Worm (Caenorhabditis elegans) whole organism, L4 larva: ENCODE data around the gene abu-5.

ENCODE experiments used
- T26A8.4 ChIP-seq: fragments of 200-800 bp; sonication (Bioruptor generic); IDR thresholded peaks from 2 replicates; pipeline ENCODE4 v1.3.6; 2022; ENCODE audit warnings: missing genetic modification characterization, missing compliant biosample characterization
- ces-1 ChIP-seq: fragments of 150-350 bp; sonication (generic microtip); optimal IDR thresholded peaks from 4 replicates; lab custom pipeline; 2014; ENCODE audit warnings: missing biosample characterization, missing genetic modification reagents, missing genetic modification characterization
- dpl-1 ChIP-seq: fragments of 150-350 bp; optimal IDR thresholded peaks from 2 replicates; lab custom pipeline; 2014; ENCODE audit warnings: missing biosample characterization, missing genetic modification reagents, missing genetic modification characterization
- lsy-2 ChIP-seq, 2 experiments: fragments of 150-350 bp in 1 of 2; sonication (generic microtip) in 1 of 2; optimal IDR thresholded peaks; 2 replicates each; lab custom pipeline; 2014 to 2017; ENCODE audit warnings: missing biosample characterization in 2 of 2, missing genetic modification characterization in 2 of 2
- madf-5 ChIP-seq, 2 experiments: fragments of 200-800 bp; sonication (Bioruptor generic); IDR thresholded peaks; 2 replicates each; pipeline ENCODE4 v1.3.6; 2022; ENCODE audit warnings: missing compliant biosample characterization in 2 of 2, missing genetic modification characterization in 2 of 2
- ztf-11 ChIP-seq: fragments of 150-350 bp; optimal IDR thresholded peaks from 2 replicates; lab custom pipeline; 2014; ENCODE audit warnings: missing biosample characterization, missing genetic modification characterization

DNA sequence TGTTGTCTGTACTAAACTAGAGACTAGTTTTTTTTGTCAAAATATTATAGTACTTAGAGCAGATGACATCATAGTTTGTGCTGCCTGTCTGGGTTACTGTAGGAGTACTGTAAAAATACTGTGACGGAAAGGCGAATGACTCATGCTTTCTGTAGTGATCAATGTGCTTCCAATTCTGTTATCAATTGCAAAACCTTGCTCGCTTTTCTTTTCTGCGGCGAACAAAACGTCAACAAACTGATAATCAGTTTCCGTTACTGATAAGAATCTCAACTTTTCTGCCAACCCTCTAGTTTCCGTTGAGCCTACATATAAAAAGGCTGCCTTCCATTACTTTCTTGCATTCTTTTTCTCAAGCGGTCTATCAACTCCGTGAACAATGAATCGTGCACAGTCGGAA lies 50.4 kb downstream of the abu-5 start, which contains the start of gene Y105C5A.13:
- TF ChIP-seq lsy-2 (tag; optimal IDR thresholded peaks at IDR 0.05; lab: Kevin White, UChicago), result no peak
- no peak for TF ChIP-seq ces-1 (GFP tag; lab: Kevin White, UChicago)
- no peak for TF ChIP-seq dpl-1 (GFP tag; lab: Kevin White, UChicago)
- TF ChIP-seq madf-5 (GFP tag; IDR thresholded peaks at IDR 0.05; lab: Robert Waterston, UW), result no peak
- no peak for TF ChIP-seq T26A8.4 (GFP tag; lab: Robert Waterston, UW)
- TF ChIP-seq ztf-11 (tag; lab: Kevin White, UChicago), result no peak
